Fruit fly (Drosophila melanogaster): ENCODE measurements around the gene if.

if gene

dm6 chrX:16764955-16765354, 18.3 kb downstream of the if start (continued):
- TF ChIP-seq slp2 (GFP tag; optimal IDR thresholded peaks at IDR 0.05), result no peak
- TF ChIP-seq Ada2b (GFP tag; IDR thresholded peaks at IDR 0.05), result 0 out of 2 replicates have a peak, but pooled peaks have one; percentile 21
- TF ChIP-seq CG9609 (GFP tag; optimal IDR thresholded peaks at IDR 0.05), result no peak
- no peak for TF ChIP-seq tna (GFP tag; IDR thresholded peaks at IDR 0.05; ENCODE audit: partially characterized antibody)
- TF ChIP-seq ase (GFP tag; IDR thresholded peaks at IDR 0.05), result no peak
- no peak for TF ChIP-seq da (GFP tag; optimal IDR thresholded peaks at IDR 0.05)
- TF ChIP-seq CG17612 (GFP tag; IDR thresholded peaks at IDR 0.05), result no peak
- no peak for TF ChIP-seq CG8089 (GFP tag; optimal IDR thresholded peaks at IDR 0.05)
- TF ChIP-seq CG11398 (GFP tag; optimal IDR thresholded peaks at IDR 0.05), result no peak
- TF ChIP-seq Bdp1 (GFP tag; optimal IDR thresholded peaks at IDR 0.05), result no peak
- TF ChIP-seq Med (GFP tag), result peak; percentile 80
- TF ChIP-seq CG5180 (GFP tag; optimal IDR thresholded peaks at IDR 0.05), result no peak
- no peak for TF ChIP-seq Ets97D (GFP tag; optimal IDR thresholded peaks at IDR 0.05)
- peak; percentile 3 for TF ChIP-seq grau (tag; optimal IDR thresholded peaks at IDR 0.05)
- TF ChIP-seq CG10979 (tag; optimal IDR thresholded peaks at IDR 0.05), result no peak
- 0 out of 2 replicates have a peak, but pooled peaks have one; percentile 38 for TF ChIP-seq Ptx1 (GFP tag; IDR thresholded peaks at IDR 0.05)
- no peak for TF ChIP-seq CG12071 (GFP tag; optimal IDR thresholded peaks at IDR 0.05)
- no peak for TF ChIP-seq CG14050 (GFP tag; IDR thresholded peaks at IDR 0.05)
- no peak for TF ChIP-seq CG1233 (GFP tag; optimal IDR thresholded peaks at IDR 0.05)
- TF ChIP-seq H2.0 (GFP tag; IDR thresholded peaks at IDR 0.05), result no peak
- no peak for TF ChIP-seq btn (GFP tag; optimal IDR thresholded peaks at IDR 0.05)
- TF ChIP-seq Ssrp (tag; optimal IDR thresholded peaks at IDR 0.05), result no peak
- no peak for TF ChIP-seq hbn (GFP tag; IDR thresholded peaks at IDR 0.05; ENCODE audit: partially characterized antibody)
- no peak for TF ChIP-seq hb (GFP tag; IDR thresholded peaks at IDR 0.05; ENCODE audit: partially characterized antibody)
- TF ChIP-seq CG30431 (GFP tag; optimal IDR thresholded peaks at IDR 0.05), result no peak
- TF ChIP-seq Xrp1 (GFP tag; IDR thresholded peaks at IDR 0.05), result no peak
- no peak for TF ChIP-seq p53 (GFP tag; optimal IDR thresholded peaks at IDR 0.05)
- TF ChIP-seq row (GFP tag; IDR thresholded peaks at IDR 0.05), result 0 out of 3 replicates have a peak, but pooled peaks have one; percentile 14
- no peak for TF ChIP-seq Hr78 (GFP tag; optimal IDR thresholded peaks at IDR 0.05)
- no peak for TF ChIP-seq Atf6 (GFP tag; IDR thresholded peaks at IDR 0.05)
- TF ChIP-seq Drgx (GFP tag; IDR thresholded peaks at IDR 0.05), result peak; percentile 32; the same call in 1 of the 2 replicates
- TF ChIP-seq CG13894 (tag; optimal IDR thresholded peaks at IDR 0.05), result no peak
- no peak for TF ChIP-seq CTCF (GFP tag; optimal IDR thresholded peaks at IDR 0.05)
- TF ChIP-seq Mes4 (GFP tag; optimal IDR thresholded peaks at IDR 0.05), result no peak
- TF ChIP-seq CG2712 (tag; optimal IDR thresholded peaks at IDR 0.05), result peak; percentile 15
- TF ChIP-seq sna (GFP tag; IDR thresholded peaks at IDR 0.05; ENCODE audit: partially characterized antibody), result no peak
- TF ChIP-seq Trl (optimal IDR thresholded peaks at IDR 0.05), result no peak
- TF ChIP-seq Trl (GFP tag; optimal IDR thresholded peaks at IDR 0.05), result no peak
- TF ChIP-seq Ets65A (GFP tag), result peak; percentile 60
- TF ChIP-seq gfzf (GFP tag; optimal IDR thresholded peaks at IDR 0.05), result no peak
- no peak for TF ChIP-seq ash1 (GFP tag; optimal IDR thresholded peaks at IDR 0.05)
- TF ChIP-seq stwl (tag; optimal IDR thresholded peaks at IDR 0.05), result no peak
- no peak for TF ChIP-seq Awh (GFP tag; IDR thresholded peaks at IDR 0.05)
- no peak for TF ChIP-seq cwo (GFP tag; optimal IDR thresholded peaks at IDR 0.05)
- no peak for TF ChIP-seq CG6175 (GFP tag; IDR thresholded peaks at IDR 0.05)
- no peak for TF ChIP-seq CG2129 (GFP tag; IDR thresholded peaks at IDR 0.05; ENCODE audit: partially characterized antibody)
- peak; percentile 23 for TF ChIP-seq dmrt99B (tag; optimal IDR thresholded peaks at IDR 0.05)
- no peak for TF ChIP-seq CG15269 (tag; optimal IDR thresholded peaks at IDR 0.05)
- no peak for TF ChIP-seq CG4282 (GFP tag; optimal IDR thresholded peaks at IDR 0.05)
- TF ChIP-seq Optix (GFP tag; IDR thresholded peaks at IDR 0.05), result no peak
- TF ChIP-seq psq (GFP tag; optimal IDR thresholded peaks at IDR 0.05), result no peak
- TF ChIP-seq CG31441 (GFP tag; IDR thresholded peaks at IDR 0.05), result peak; percentile 35; the same call in 1 of the 2 replicates
- no peak for TF ChIP-seq dmrt11E (tag; optimal IDR thresholded peaks at IDR 0.05)
